Worm (Caenorhabditis elegans): ENCODE data around the gene fbxb-99.

DNA sequence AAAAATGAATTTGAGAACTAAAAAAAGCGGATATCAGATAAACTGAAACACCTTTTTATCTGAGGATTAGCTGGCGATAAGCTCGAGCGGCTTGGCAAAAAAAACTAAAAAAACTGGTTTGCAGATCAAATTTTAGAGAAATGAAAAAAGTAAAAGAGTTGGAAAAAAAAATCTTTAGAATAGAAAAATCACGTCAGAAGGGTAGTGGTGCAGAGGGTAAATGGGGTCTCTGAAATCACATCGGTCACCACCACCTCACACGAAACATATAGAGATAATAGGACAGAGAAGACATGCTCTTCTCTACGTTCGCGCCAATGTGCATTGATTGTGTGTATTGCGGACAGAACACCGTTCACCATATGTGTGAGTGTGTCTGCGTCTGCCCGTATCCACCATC lies 12.0 kb downstream of the fbxb-99 start:
- TF ChIP-seq ama-1 (optimal IDR thresholded peaks at IDR 0.05), result no peak
- TF ChIP-seq hmbx-1 (tag; optimal IDR thresholded peaks at IDR 0.05), result no peak
- no peak for TF ChIP-seq hmg-4 (GFP tag; optimal IDR thresholded peaks at IDR 0.05)
- TF ChIP-seq sea-1 (GFP tag; conservative IDR thresholded peaks at IDR 0.05), result no peak
- TF ChIP-seq hnd-1 (tag; optimal IDR thresholded peaks at IDR 0.05), result no peak
- no peak for TF ChIP-seq F13C5.2 (tag; optimal IDR thresholded peaks at IDR 0.05)
- TF ChIP-seq flt-1 (GFP tag; IDR thresholded peaks at IDR 0.05), result no peak
- TF ChIP-seq tbx-11 (GFP tag; IDR thresholded peaks at IDR 0.05), result no peak
- no peak for TF ChIP-seq tra-4 (tag; optimal IDR thresholded peaks at IDR 0.05)
- no peak for TF ChIP-seq ets-7 (tag; optimal IDR thresholded peaks at IDR 0.05)
- TF ChIP-seq tbx-37 (GFP tag; conservative IDR thresholded peaks at IDR 0.05), result no peak
- no peak for TF ChIP-seq B0310.2 (tag; optimal IDR thresholded peaks at IDR 0.05)

Measured in whole organism, early embryonic.